Fruit fly (Drosophila melanogaster) whole organism, embryonic: ENCODE data around the gene CG5355.

ENCODE experiments used
- Aef1 ChIP-seq: fragments of 200-800 bp; sonication (Bioruptor generic); IDR thresholded peaks from 3 replicates; pipeline ENCODE4 v1.3.6; 2022; ENCODE audit warnings: missing biosample characterization, missing genetic modification characterization
- Atf6 ChIP-seq: fragments of 200-800 bp; sonication (Bioruptor generic); IDR thresholded peaks from 2 replicates; pipeline ENCODE4 v1.3.6; 2022; ENCODE audit warnings: missing biosample characterization, missing genetic modification characterization
- Bgb ChIP-seq: fragments of 200-800 bp; sonication (Bioruptor generic); IDR thresholded peaks from 2 replicates; pipeline ENCODE4 v1.3.6; 2022; ENCODE audit warnings: missing biosample characterization, missing genetic modification characterization; ENCODE audit not compliant: partially characterized antibody
- CG10147 ChIP-seq: fragments of 200-800 bp; sonication (Bioruptor generic); optimal IDR thresholded peaks from 2 replicates; lab custom pipeline; 2019; ENCODE audit warnings: missing biosample characterization, mild to moderate bottlenecking, missing genetic modification characterization, moderate library complexity
- CG10543 ChIP-seq: fragments of 200-800 bp; sonication (Bioruptor generic); optimal IDR thresholded peaks from 3 replicates; lab custom pipeline; 2017; ENCODE audit warnings: missing biosample characterization, mild to moderate bottlenecking, missing genetic modification characterization, moderate library complexity
- CG12104 ChIP-seq: fragments of 200-800 bp; sonication (Bioruptor generic); optimal IDR thresholded peaks from 3 replicates; lab custom pipeline; 2016; ENCODE audit warnings: missing biosample characterization, missing genetic modification characterization
- CG13894 ChIP-seq: fragments of 200-800 bp; sonication (Bioruptor generic); optimal IDR thresholded peaks from 3 replicates; lab custom pipeline; 2018; ENCODE audit warnings: missing biosample characterization, mild to moderate bottlenecking, missing genetic modification characterization, moderate library complexity
- CG15479 ChIP-seq: fragments of 200-800 bp; sonication (Bioruptor generic); optimal IDR thresholded peaks from 3 replicates; lab custom pipeline; 2019; ENCODE audit warnings: missing biosample characterization, mild to moderate bottlenecking, missing genetic modification characterization, moderate library complexity
- CG16815 ChIP-seq: fragments of 200-800 bp; sonication (Bioruptor generic); optimal IDR thresholded peaks from 3 replicates; lab custom pipeline; 2017; ENCODE audit warnings: missing biosample characterization, mild to moderate bottlenecking, missing genetic modification characterization
- CG17568 ChIP-seq: fragments of 200-800 bp; sonication (Bioruptor generic); optimal IDR thresholded peaks from 2 replicates; lab custom pipeline; 2018; ENCODE audit warnings: missing biosample characterization, mild to moderate bottlenecking, missing genetic modification characterization, moderate library complexity
- CG17802 ChIP-seq: fragments of 200-800 bp; sonication (Bioruptor generic); optimal IDR thresholded peaks from 2 replicates; lab custom pipeline; 2018; ENCODE audit warnings: missing biosample characterization, mild to moderate bottlenecking, missing genetic modification characterization, moderate library complexity
- CG1792 ChIP-seq: fragments of 200-800 bp; sonication (Bioruptor generic); optimal IDR thresholded peaks from 2 replicates; lab custom pipeline; 2016; ENCODE audit warnings: missing biosample characterization, missing genetic modification characterization
- CG18599 ChIP-seq: fragments of 200-800 bp; sonication (Bioruptor generic); optimal IDR thresholded peaks from 3 replicates; lab custom pipeline; 2017; ENCODE audit warnings: missing biosample characterization, missing genetic modification characterization, mild to moderate bottlenecking, moderate library complexity, missing genetic modification reagents
- CG18764 ChIP-seq: fragments of 200-800 bp; sonication (Bioruptor generic); optimal IDR thresholded peaks from 3 replicates; lab custom pipeline; 2016; ENCODE audit warnings: missing biosample characterization, missing genetic modification characterization
- CG2678 ChIP-seq: fragments of 200-800 bp; sonication (Bioruptor generic); optimal IDR thresholded peaks from 3 replicates; lab custom pipeline; 2019; ENCODE audit warnings: missing biosample characterization, mild to moderate bottlenecking, missing genetic modification characterization, moderate library complexity
- CG3065 ChIP-seq: fragments of 200-800 bp; sonication (Bioruptor generic); optimal IDR thresholded peaks from 2 replicates; lab custom pipeline; 2016; ENCODE audit warnings: missing biosample characterization, missing genetic modification characterization
- CG4730 ChIP-seq: fragments of 200-800 bp; sonication (Bioruptor generic); IDR thresholded peaks from 2 replicates; pipeline ENCODE4 v1.3.6; 2022; ENCODE audit warnings: missing biosample characterization, missing genetic modification characterization
- CG6813 ChIP-seq: fragments of 200-800 bp; sonication (Bioruptor generic); optimal IDR thresholded peaks from 2 replicates; lab custom pipeline; 2017; ENCODE audit warnings: missing biosample characterization, missing genetic modification characterization, mild to moderate bottlenecking, moderate library complexity, missing genetic modification reagents
- CG6854 ChIP-seq: fragments of 200-800 bp; sonication (Bioruptor generic); optimal IDR thresholded peaks from 3 replicates; lab custom pipeline; 2017; ENCODE audit warnings: missing biosample characterization, mild to moderate bottlenecking, missing genetic modification characterization
- CG8290 ChIP-seq, 3 experiments: fragments of 200-800 bp; sonication (Bioruptor generic); optimal IDR thresholded peaks; 2 replicates each; lab custom pipeline; 2016 to 2019; ENCODE audit warnings: missing biosample characterization in 3 of 3, missing genetic modification characterization in 3 of 3, mild to moderate bottlenecking in 2 of 3, moderate library complexity in 1 of 3
- CrebB ChIP-seq: fragments of 200-800 bp; sonication (Bioruptor generic); optimal IDR thresholded peaks from 3 replicates; lab custom pipeline; 2018; ENCODE audit warnings: missing biosample characterization, mild to moderate bottlenecking, missing genetic modification characterization
- D19A ChIP-seq: fragments of 200-800 bp; optimal IDR thresholded peaks from 3 replicates; lab custom pipeline; 2019; ENCODE audit warnings: missing biosample characterization, mild to moderate bottlenecking, missing genetic modification characterization, moderate library complexity
- Hey ChIP-seq: fragments of 200-800 bp; sonication (Bioruptor generic); optimal IDR thresholded peaks from 3 replicates; lab custom pipeline; 2018; ENCODE audit warnings: missing biosample characterization, mild to moderate bottlenecking, missing genetic modification characterization
- HmgD ChIP-seq: fragments of 200-800 bp; sonication (Bioruptor generic); optimal IDR thresholded peaks from 3 replicates; lab custom pipeline; 2016; ENCODE audit warnings: missing biosample characterization, missing genetic modification characterization
- Hr78 ChIP-seq, 2 experiments: fragments of 200-800 bp in 1 of 2; fragments of >200 bp in 1 of 2; sonication (Bioruptor generic) in 1 of 2; optimal IDR thresholded peaks; 2 replicates each; lab custom pipeline; 2017 to 2019; ENCODE audit warnings: missing biosample characterization in 2 of 2, missing genetic modification characterization in 2 of 2, mild to moderate bottlenecking in 1 of 2, moderate library complexity in 1 of 2
- Max ChIP-seq: fragments of 200-800 bp; sonication (Bioruptor generic); optimal IDR thresholded peaks from 2 replicates; lab custom pipeline; 2016; ENCODE audit warnings: missing biosample characterization, mild to moderate bottlenecking, missing genetic modification characterization
- Med ChIP-seq: fragments of 200-800 bp; sonication (Bioruptor generic); peaks from one replicate; lab custom pipeline; 2016; ENCODE audit warnings: missing biosample characterization, missing genetic modification characterization, mild to moderate bottlenecking, inconsistent platforms, moderate library complexity
- Rfx ChIP-seq: fragments of 200-800 bp; sonication (Bioruptor generic); IDR thresholded peaks from 2 replicates; pipeline ENCODE4 v1.3.6; 2022; ENCODE audit warnings: missing biosample characterization, missing genetic modification characterization
- Six4 ChIP-seq: fragments of 200-800 bp; sonication (Bioruptor generic); optimal IDR thresholded peaks from 2 replicates; lab custom pipeline; 2016; ENCODE audit warnings: missing biosample characterization, missing genetic modification characterization
- Taf1 ChIP-seq: fragments of 200-800 bp; sonication (Bioruptor generic); IDR thresholded peaks from 2 replicates; pipeline ENCODE4 v1.3.6; 2022; ENCODE audit warnings: missing biosample characterization, missing genetic modification characterization
- amos ChIP-seq: fragments of 200-800 bp; sonication (Bioruptor generic); IDR thresholded peaks from 2 replicates; pipeline ENCODE4 v1.3.6; 2022; ENCODE audit warnings: missing biosample characterization, missing genetic modification characterization; ENCODE audit not compliant: partially characterized antibody
- bowl ChIP-seq: fragments of 200-800 bp; sonication (Bioruptor generic); IDR thresholded peaks from 2 replicates; pipeline ENCODE4 v1.3.6; 2022; ENCODE audit warnings: missing biosample characterization, missing genetic modification characterization
- chn ChIP-seq: fragments of 200-800 bp; sonication (Bioruptor generic); optimal IDR thresholded peaks from 2 replicates; lab custom pipeline; 2016; ENCODE audit warnings: missing biosample characterization, missing genetic modification characterization
- dmrt99B ChIP-seq: fragments of 200-800 bp; sonication (Bioruptor generic); optimal IDR thresholded peaks from 2 replicates; lab custom pipeline; 2018; ENCODE audit warnings: missing biosample characterization, mild to moderate bottlenecking, missing genetic modification characterization, moderate library complexity
- hbn ChIP-seq: fragments of 200-800 bp; sonication (Bioruptor generic); IDR thresholded peaks from 2 replicates; pipeline ENCODE4 v1.3.6; 2022; ENCODE audit warnings: missing biosample characterization, missing genetic modification characterization; ENCODE audit not compliant: partially characterized antibody
- lbe ChIP-seq: fragments of 200-800 bp; sonication (Bioruptor generic); optimal IDR thresholded peaks from 2 replicates; lab custom pipeline; 2016; ENCODE audit warnings: missing biosample characterization, mild to moderate bottlenecking, missing genetic modification characterization
- nerfin-2 ChIP-seq: fragments of 200-800 bp; sonication (Bioruptor generic); IDR thresholded peaks from 2 replicates; pipeline ENCODE4 v1.3.6; 2022; ENCODE audit warnings: missing biosample characterization, missing genetic modification characterization; ENCODE audit not compliant: partially characterized antibody
- oc ChIP-seq: fragments of 200-800 bp; sonication (Bioruptor generic); optimal IDR thresholded peaks from 2 replicates; lab custom pipeline; 2018; ENCODE audit warnings: missing biosample characterization, mild to moderate bottlenecking, missing genetic modification characterization, moderate library complexity
- otp ChIP-seq: fragments of 200-800 bp; sonication (Bioruptor generic); IDR thresholded peaks from 3 replicates; pipeline ENCODE4, ENCODE4 v1.3.6; 2022; ENCODE audit warnings: missing biosample characterization, missing genetic modification characterization
- pb ChIP-seq: fragments of 200-800 bp; sonication (Bioruptor generic); optimal IDR thresholded peaks from 3 replicates; lab custom pipeline; 2016; ENCODE audit warnings: missing biosample characterization, missing genetic modification characterization
- pita ChIP-seq: fragments of 200-800 bp; sonication (Bioruptor generic); optimal IDR thresholded peaks from 2 replicates; lab custom pipeline; 2017; ENCODE audit warnings: missing biosample characterization, mild to moderate bottlenecking, missing genetic modification characterization
- pum ChIP-seq: fragments of 200-800 bp; sonication (Bioruptor generic); optimal IDR thresholded peaks from 2 replicates; lab custom pipeline; 2016; ENCODE audit warnings: missing biosample characterization, missing genetic modification characterization
- schlank ChIP-seq: fragments of 200-800 bp; sonication (Bioruptor generic); optimal IDR thresholded peaks from 2 replicates; lab custom pipeline; 2018; ENCODE audit warnings: missing biosample characterization, mild to moderate bottlenecking, missing genetic modification characterization
- sisA ChIP-seq: fragments of 200-800 bp; sonication (Bioruptor generic); IDR thresholded peaks from 2 replicates; pipeline ENCODE4 v1.3.6; 2022; ENCODE audit warnings: missing biosample characterization, missing genetic modification characterization
- sqz ChIP-seq: fragments of 200-800 bp; sonication (Bioruptor generic); optimal IDR thresholded peaks from 3 replicates; lab custom pipeline; 2018; ENCODE audit warnings: missing biosample characterization, mild to moderate bottlenecking, missing genetic modification characterization
- tap ChIP-seq: fragments of 200-800 bp; optimal IDR thresholded peaks from 3 replicates; lab custom pipeline; 2019; ENCODE audit warnings: missing biosample characterization, mild to moderate bottlenecking, missing genetic modification characterization, moderate library complexity
- tup ChIP-seq: fragments of 200-800 bp; sonication (Bioruptor generic); optimal IDR thresholded peaks from 2 replicates; lab custom pipeline; 2016; ENCODE audit warnings: missing biosample characterization, mild to moderate bottlenecking, missing genetic modification characterization, moderate library complexity
- unc-4 ChIP-seq: fragments of 200-800 bp; sonication (Bioruptor generic); IDR thresholded peaks from 2 replicates; pipeline ENCODE4 v1.3.6; 2022; ENCODE audit warnings: missing biosample characterization, missing genetic modification characterization; ENCODE audit not compliant: partially characterized antibody
- yki ChIP-seq: fragments of >200 bp; optimal IDR thresholded peaks from 3 replicates; lab custom pipeline; 2018

The CG5355 gene

DNA sequence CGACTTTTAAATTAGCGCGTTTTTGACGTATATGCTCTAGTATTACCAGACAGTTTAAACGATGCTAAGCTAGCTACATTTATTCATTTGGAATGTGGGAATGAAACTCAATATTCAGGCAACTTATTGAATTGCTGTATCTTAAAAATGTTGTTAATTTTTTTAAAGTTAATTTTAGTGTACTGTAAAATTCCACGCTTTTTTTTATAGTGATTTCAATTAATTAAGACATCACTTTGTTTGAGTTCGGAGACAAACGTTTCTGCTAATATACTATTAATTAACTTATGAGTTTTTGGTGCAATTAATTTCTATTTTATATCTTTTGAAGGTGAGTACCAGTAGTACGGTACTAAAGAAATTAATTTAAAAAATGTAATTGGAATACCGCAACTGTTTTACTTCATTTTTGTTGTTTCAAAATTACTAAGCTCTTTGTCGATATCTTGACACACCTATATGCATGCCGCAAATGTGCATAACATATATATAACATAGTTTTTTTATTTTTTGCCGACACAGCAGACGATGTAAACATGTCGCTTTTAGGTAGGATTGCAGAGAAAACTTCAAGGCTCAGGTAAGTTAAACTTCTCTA is 27.0 kb downstream of the CG5355 start, which contains the start of the genes Cdk1 and mRpS7 (continued):
- TF ChIP-seq chn (GFP tag; lab: Kevin White, UChicago), result peak; percentile 44
- no peak for TF ChIP-seq pb (GFP tag; lab: Kevin White, UChicago)
- peak; percentile 36 for TF ChIP-seq HmgD
- TF ChIP-seq pita (GFP tag; lab: Kevin White, UChicago), result no peak
- no peak for TF ChIP-seq CG18764 (GFP tag; lab: Kevin White, UChicago)
- TF ChIP-seq Atf6 (GFP tag; lab: Robert Waterston, UW), result peak; percentile 79
- peak; percentile 79 for TF ChIP-seq Max (GFP tag; lab: Kevin White, UChicago)
- no peak for TF ChIP-seq CG1792 (GFP tag; lab: Kevin White, UChicago)
- TF ChIP-seq nerfin-2 (GFP tag; lab: Robert Waterston, UW), result no peak
- peak; percentile 7 for TF ChIP-seq CG10543
- 0 out of 2 replicates have a peak, but pooled peaks have one; percentile 37 for TF ChIP-seq Taf1
- TF ChIP-seq CG6813 (GFP tag; lab: Kevin White, UChicago), result no peak
- no peak for TF ChIP-seq CG17568
- TF ChIP-seq CG18599 (GFP tag; lab: Kevin White, UChicago), result peak; percentile 75
- no peak for TF ChIP-seq unc-4
- TF ChIP-seq Hey, result no peak
- no peak for TF ChIP-seq yki (lab: Kevin White, UChicago)
- no peak for TF ChIP-seq schlank
- peak; percentile 78 for TF ChIP-seq dmrt99B (tag; lab: Kevin White, UChicago)
- no peak for TF ChIP-seq Hr78 (GFP tag; optimal IDR thresholded peaks at IDR 0.05; lab: Kevin White, UChicago)
- no peak for TF ChIP-seq hbn (GFP tag; lab: Robert Waterston, UW)
- TF ChIP-seq CG4730, result peak; percentile 41
- TF ChIP-seq otp (GFP tag; lab: Robert Waterston, UW), result 0 out of 3 replicates have a peak, but pooled peaks have one; percentile 41
- TF ChIP-seq CG2678, result peak; percentile 87
- no peak for TF ChIP-seq oc (tag; lab: Kevin White, UChicago)
- TF ChIP-seq pum (GFP tag; lab: Kevin White, UChicago), result peak; percentile 56
- no peak for TF ChIP-seq CG15479 (GFP tag; lab: Kevin White, UChicago)
- peak; percentile 68 for TF ChIP-seq D19A (tag; lab: Kevin White, UChicago)
- TF ChIP-seq lbe (GFP tag; lab: Kevin White, UChicago), result no peak
- TF ChIP-seq CG13894 (tag; lab: Kevin White, UChicago), result peak; percentile 47
- TF ChIP-seq CG3065, result no peak
- peak; percentile 38; the same call in 1 of the 2 replicates for TF ChIP-seq sisA
- TF ChIP-seq Aef1, result peak; percentile 53
- TF ChIP-seq Bgb (GFP tag; lab: Robert Waterston, UW), result no peak
- no peak for TF ChIP-seq amos (GFP tag; lab: Robert Waterston, UW)
- TF ChIP-seq CG6854 (GFP tag; lab: Kevin White, UChicago), result peak; percentile 3
- peak; percentile 63 for TF ChIP-seq CG12104 (GFP tag; lab: Kevin White, UChicago)
- no peak for TF ChIP-seq bowl
- peak; percentile 70 for TF ChIP-seq Rfx
- TF ChIP-seq tap (tag; lab: Kevin White, UChicago), result peak; percentile 61
- peak; percentile 51 for TF ChIP-seq CG16815 (GFP tag; lab: Kevin White, UChicago)
- TF ChIP-seq CG8290 (GFP tag; optimal IDR thresholded peaks at IDR 0.05; lab: Kevin White, UChicago), result peak; percentile 43
- peak in 1 of 2 experiments; percentile 19 for TF ChIP-seq CG8290 (tag; optimal IDR thresholded peaks at IDR 0.05; lab: Kevin White, UChicago)
- TF ChIP-seq sqz (GFP tag; lab: Kevin White, UChicago), result peak; percentile 39
- TF ChIP-seq CG17802 (tag; lab: Kevin White, UChicago), result peak; percentile 85
- TF ChIP-seq CrebB (tag; lab: Kevin White, UChicago), result no peak
- TF ChIP-seq Med (GFP tag; lab: Kevin White, UChicago), result peak; percentile 86
- peak; percentile 66 for TF ChIP-seq CG10147 (GFP tag; lab: Kevin White, UChicago)
- no peak for TF ChIP-seq tup (GFP tag; lab: Kevin White, UChicago)
- peak; percentile 48 for TF ChIP-seq Six4 (GFP tag; lab: Kevin White, UChicago)
